Worm (Caenorhabditis elegans) whole organism, L3 larva: Measurements from ENCODE around the gene ZC132.11.

ENCODE experiments used
- ZK546.5 ChIP-seq: sonication (generic microtip); optimal IDR thresholded peaks from 2 replicates; lab custom pipeline; 2017; ENCODE audit warnings: missing biosample characterization, missing genetic modification characterization
- aly-2 ChIP-seq: fragments of 150-350 bp; optimal IDR thresholded peaks from 2 replicates; lab custom pipeline; 2014; ENCODE audit warnings: missing biosample characterization, missing genetic modification characterization
- ama-1 ChIP-seq: fragments of 150-350 bp; optimal IDR thresholded peaks from 2 replicates; lab custom pipeline; 2018
- jun-1 ChIP-seq: fragments of 150-350 bp; optimal IDR thresholded peaks from 2 replicates; lab custom pipeline; 2014; ENCODE audit warnings: missing biosample characterization, missing genetic modification reagents, missing genetic modification characterization
- lin-39 ChIP-seq: fragments of 150-350 bp; optimal IDR thresholded peaks from 2 replicates; lab custom pipeline; 2018; ENCODE audit warnings: missing biosample characterization, missing genetic modification reagents, missing genetic modification characterization
- nhr-28 ChIP-seq: fragments of 150-350 bp; optimal IDR thresholded peaks from 2 replicates; lab custom pipeline; 2014; ENCODE audit warnings: missing biosample characterization, missing genetic modification characterization
- pqm-1 ChIP-seq: fragments of 150-350 bp; optimal IDR thresholded peaks from 2 replicates; lab custom pipeline; 2017; ENCODE audit warnings: missing biosample characterization, missing genetic modification characterization, inconsistent platforms
- tbx-2 ChIP-seq: sonication (generic microtip); optimal IDR thresholded peaks from 2 replicates; lab custom pipeline; 2016; ENCODE audit warnings: mild to moderate bottlenecking, missing genetic modification characterization, missing compliant biosample characterization
- unc-62 ChIP-seq: fragments of 150-350 bp; sonication (generic microtip); optimal IDR thresholded peaks from 4 replicates; lab custom pipeline; 2014; ENCODE audit warnings: missing biosample characterization, missing genetic modification reagents, missing genetic modification characterization

- TF ChIP-seq lin-39 (tag; lab: Kevin White, UChicago): no peak
- TF ChIP-seq unc-62: no peak
- TF ChIP-seq aly-2 (tag; lab: Kevin White, UChicago): no peak
- no peak for TF ChIP-seq tbx-2 (tag; lab: Kevin White, UChicago)
- TF ChIP-seq pqm-1 (tag; lab: Kevin White, UChicago): no peak
- TF ChIP-seq ZK546.5 (tag; lab: Kevin White, UChicago): no peak
- no peak for TF ChIP-seq ama-1
- no peak for TF ChIP-seq nhr-28
- TF ChIP-seq jun-1 (tag; lab: Kevin White, UChicago): no peak
Observed at ce11 chrV:4250047-4250446, 48.4 kb downstream of the ZC132.11 start, which contains the start of gene srt-13.
